Worm (Caenorhabditis elegans) whole organism, young adult: ENCODE results near the gene F11C7.6.
A peak's percentile ranks its signal among the peaks of the same experiment; 100 is the strongest.

Source experiments
- B0261.1 ChIP-seq: sonication (generic microtip); optimal IDR thresholded peaks from 2 replicates; lab custom pipeline; 2016; ENCODE audit warnings: mild to moderate bottlenecking, missing genetic modification characterization, moderate library complexity, missing compliant biosample characterization
- F57A8.1 ChIP-seq: fragments of 200-800 bp; sonication (Bioruptor generic); optimal IDR thresholded peaks from 2 replicates; lab custom pipeline; 2018; ENCODE audit warnings: mild to moderate bottlenecking, missing genetic modification characterization, moderate library complexity, missing compliant biosample characterization
- Y53F4B.3 ChIP-seq: fragments of 200-800 bp; sonication (Bioruptor generic); IDR thresholded peaks from 2 replicates; pipeline ENCODE4 v1.3.6; 2022; ENCODE audit warnings: missing genetic modification reagents, missing genetic modification characterization, missing compliant biosample characterization
- ZK185.1 ChIP-seq: sonication (generic microtip); optimal IDR thresholded peaks from 2 replicates; lab custom pipeline; 2016; ENCODE audit warnings: mild to moderate bottlenecking, missing genetic modification characterization, missing compliant biosample characterization; ENCODE audit not compliant: poor library complexity, severe bottlenecking
- aptf-2 ChIP-seq: fragments of 200-800 bp; sonication (Bioruptor generic); conservative IDR thresholded peaks from 2 replicates; pipeline ENCODE4 v1.3.6; 2022; ENCODE audit warnings: missing genetic modification reagents, missing genetic modification characterization, missing compliant biosample characterization
- aptf-3 ChIP-seq: fragments of 200-800 bp; sonication (Bioruptor generic); IDR thresholded peaks from 2 replicates; pipeline ENCODE4 v1.3.6; 2022; ENCODE audit warnings: missing genetic modification characterization, missing compliant biosample characterization
- attf-3 ChIP-seq: fragments of 200-800 bp; sonication (Bioruptor generic); conservative IDR thresholded peaks from 2 replicates; pipeline ENCODE4 v1.3.6; 2022; ENCODE audit warnings: missing genetic modification reagents, missing genetic modification characterization, missing compliant biosample characterization
- bed-2 ChIP-seq: fragments of 200-800 bp; sonication (Bioruptor generic); IDR thresholded peaks from 2 replicates; pipeline ENCODE4 v1.3.6; 2022; ENCODE audit warnings: missing genetic modification reagents, missing genetic modification characterization, missing compliant biosample characterization
- cebp-1 ChIP-seq, 2 experiments: fragments of 200-800 bp in 1 of 2; sonication (Bioruptor generic) in 1 of 2; sonication (generic microtip) in 1 of 2; IDR thresholded peaks in 1 of 2; optimal IDR thresholded peaks in 1 of 2; 2 replicates each; pipeline versions ENCODE4 v1.3.6 to Lab custom; 2017 to 2022; ENCODE audit warnings: missing compliant biosample characterization in 2 of 2, missing genetic modification characterization in 2 of 2, mild to moderate bottlenecking in 1 of 2, missing genetic modification reagents in 1 of 2, moderate library complexity in 1 of 2
- ceh-27 ChIP-seq: fragments of 200-800 bp; sonication (Bioruptor generic); optimal IDR thresholded peaks from 2 replicates; lab custom pipeline; 2018; ENCODE audit warnings: mild to moderate bottlenecking, missing genetic modification characterization, moderate library complexity, missing compliant biosample characterization
- ceh-40 ChIP-seq: fragments of 200-800 bp; sonication (Bioruptor generic); IDR thresholded peaks from 2 replicates; pipeline ENCODE4 v1.3.6; 2022; ENCODE audit warnings: missing genetic modification characterization, missing compliant biosample characterization
- ceh-91 ChIP-seq: fragments of 200-800 bp; sonication (Bioruptor generic); IDR thresholded peaks from 2 replicates; pipeline ENCODE4 v1.3.6; 2022; ENCODE audit warnings: missing genetic modification reagents, missing genetic modification characterization, missing compliant biosample characterization
- die-1 ChIP-seq: sonication (generic microtip); optimal IDR thresholded peaks from 2 replicates; lab custom pipeline; 2016; ENCODE audit warnings: missing genotype, mild to moderate bottlenecking, missing genetic modification characterization, missing compliant biosample characterization
- egrh-3 ChIP-seq: fragments of 200-800 bp; sonication (Bioruptor generic); IDR thresholded peaks from 2 replicates; pipeline ENCODE4 v1.3.6; 2022; ENCODE audit warnings: missing genetic modification reagents, missing genetic modification characterization, missing compliant biosample characterization
- him-1 ChIP-seq: sonication (generic microtip); optimal IDR thresholded peaks from 2 replicates; lab custom pipeline; 2016; ENCODE audit warnings: missing genotype, missing genetic modification reagents, missing genetic modification characterization, missing compliant biosample characterization
- let-607 ChIP-seq, 2 experiments: fragments of 200-800 bp in 1 of 2; sonication (Bioruptor generic) in 1 of 2; sonication (generic microtip) in 1 of 2; optimal IDR thresholded peaks; 2 replicates each; lab custom pipeline; 2016 to 2018; ENCODE audit warnings: mild to moderate bottlenecking in 2 of 2, missing compliant biosample characterization in 2 of 2, missing genetic modification characterization in 2 of 2, moderate library complexity in 2 of 2, missing genotype in 1 of 2
- mcd-1 ChIP-seq: fragments of 200-800 bp; sonication (Bioruptor generic); IDR thresholded peaks from 2 replicates; pipeline ENCODE4 v1.3.6; 2022; ENCODE audit warnings: missing genetic modification reagents, missing genetic modification characterization, missing compliant biosample characterization
- mel-28 ChIP-seq: sonication (generic microtip); optimal IDR thresholded peaks from 2 replicates; lab custom pipeline; 2016; ENCODE audit warnings: borderline replicate concordance, mild to moderate bottlenecking, missing genetic modification characterization, missing compliant biosample characterization
- nfyb-1 ChIP-seq: fragments of 200-800 bp; sonication (Bioruptor generic); IDR thresholded peaks from 2 replicates; pipeline ENCODE4 v1.3.6; 2022; ENCODE audit warnings: missing genetic modification reagents, missing genetic modification characterization, missing compliant biosample characterization
- nhr-179 ChIP-seq: sonication (generic microtip); optimal IDR thresholded peaks from 2 replicates; lab custom pipeline; 2016; ENCODE audit warnings: mild to moderate bottlenecking, missing genetic modification characterization, missing compliant biosample characterization
- nhr-27 ChIP-seq: fragments of 200-800 bp; sonication (Bioruptor generic); optimal IDR thresholded peaks from 2 replicates; lab custom pipeline; 2018; ENCODE audit warnings: mild to moderate bottlenecking, missing genetic modification characterization, moderate library complexity, missing compliant biosample characterization
- nhr-80 ChIP-seq: sonication (generic microtip); optimal IDR thresholded peaks from 2 replicates; lab custom pipeline; 2016; ENCODE audit warnings: missing genetic modification characterization, missing compliant biosample characterization
- rcor-1 ChIP-seq: fragments of 200-800 bp; sonication (Bioruptor generic); IDR thresholded peaks from 2 replicates; pipeline ENCODE4 v1.3.6; 2022; ENCODE audit warnings: missing genetic modification reagents, missing genetic modification characterization, missing compliant biosample characterization
- rpc-1 ChIP-seq, 2 experiments: fragments of 150-350 bp in 1 of 2; sonication (generic microtip) in 1 of 2; optimal IDR thresholded peaks; 2 replicates each; lab custom pipeline; 2014 to 2018; ENCODE audit warnings: missing biosample characterization in 1 of 2, missing genetic modification characterization in 1 of 2, missing genetic modification reagents in 1 of 2, missing genotype in 1 of 2
- sea-2 ChIP-seq: fragments of 200-800 bp; sonication (Bioruptor generic); IDR thresholded peaks from 2 replicates; pipeline ENCODE4 v1.3.6; 2022; ENCODE audit warnings: missing genetic modification characterization, missing compliant biosample characterization
- tbx-9 ChIP-seq: sonication (generic microtip); optimal IDR thresholded peaks from 2 replicates; lab custom pipeline; 2016; ENCODE audit warnings: borderline replicate concordance, missing genetic modification characterization, inconsistent platforms, missing compliant biosample characterization
- ztf-18 ChIP-seq: sonication (generic microtip); optimal IDR thresholded peaks from 2 replicates; lab custom pipeline; 2016; ENCODE audit warnings: missing genotype, mild to moderate bottlenecking, missing genetic modification characterization, missing compliant biosample characterization
- ztf-22 ChIP-seq: fragments of 200-800 bp; sonication (Bioruptor generic); optimal IDR thresholded peaks from 2 replicates; lab custom pipeline; 2018; ENCODE audit warnings: mild to moderate bottlenecking, missing genetic modification characterization, moderate library complexity, missing compliant biosample characterization
- ztf-28 ChIP-seq: fragments of 200-800 bp; sonication (Bioruptor generic); IDR thresholded peaks from 2 replicates; pipeline ENCODE4 v1.3.6; 2022; ENCODE audit warnings: missing genetic modification reagents, missing genetic modification characterization, missing compliant biosample characterization

The F11C7.6 gene

ce11 chrX:17373955-17374354 lies 27.4 kb upstream of the F11C7.6 start:
- no peak for TF ChIP-seq F57A8.1 (GFP tag; lab: Kevin White, UChicago)
- no peak for TF ChIP-seq aptf-2
- no peak for TF ChIP-seq tbx-9 (tag; lab: Kevin White, UChicago)
- no peak for TF ChIP-seq ceh-91 (GFP tag; lab: Robert Waterston, UW)
- TF ChIP-seq ceh-40, result no peak
- TF ChIP-seq die-1 (tag; lab: Kevin White, UChicago), result no peak

ce11 chrX:17374534-17374933 lies 26.8 kb upstream of the F11C7.6 start, which contains the start of gene F10D7.3:
TSS of gene F10D7.3 (minus strand) at chrX:17374634.
- TF ChIP-seq B0261.1 (tag; lab: Kevin White, UChicago) (no peak), ztf-18 (tag; lab: Kevin White, UChicago) (no peak), ztf-28 (GFP tag; lab: Robert Waterston, UW) (no peak), nhr-27 (tag; lab: Kevin White, UChicago) (no peak), bed-2 (GFP tag; lab: Robert Waterston, UW) (no peak), ztf-22 (GFP tag; lab: Kevin White, UChicago) (no peak), egrh-3 (GFP tag; lab: Robert Waterston, UW) (no peak), sea-2 (GFP tag; lab: Robert Waterston, UW) (no peak), let-607 (tag; optimal IDR thresholded peaks at IDR 0.05; lab: Kevin White, UChicago) (no peak), attf-3 (GFP tag; lab: Robert Waterston, UW) (no peak), mcd-1 (GFP tag; lab: Robert Waterston, UW) (no peak)

- no peak for TF ChIP-seq rpc-1 (optimal IDR thresholded peaks at IDR 0.05; lab: Kevin White, UChicago)
- no peak for TF ChIP-seq rpc-1 (tag; optimal IDR thresholded peaks at IDR 0.05; lab: Kevin White, UChicago)
- TF ChIP-seq nhr-80 (tag; lab: Kevin White, UChicago), result peak; percentile 21
- TF ChIP-seq nfyb-1 (GFP tag; lab: Robert Waterston, UW), result no peak
- no peak for TF ChIP-seq cebp-1 (GFP tag; IDR thresholded peaks at IDR 0.05; lab: Robert Waterston, UW)
- no peak for TF ChIP-seq cebp-1 (tag; optimal IDR thresholded peaks at IDR 0.05; lab: Kevin White, UChicago)
- TF ChIP-seq rcor-1 (GFP tag; lab: Robert Waterston, UW), result no peak
- TF ChIP-seq nhr-179 (tag; lab: Kevin White, UChicago), result no peak
- no peak for TF ChIP-seq ceh-27
Measured at ce11 chrX:17375877-17376276, 25.5 kb upstream of the F11C7.6 start.

DNA sequence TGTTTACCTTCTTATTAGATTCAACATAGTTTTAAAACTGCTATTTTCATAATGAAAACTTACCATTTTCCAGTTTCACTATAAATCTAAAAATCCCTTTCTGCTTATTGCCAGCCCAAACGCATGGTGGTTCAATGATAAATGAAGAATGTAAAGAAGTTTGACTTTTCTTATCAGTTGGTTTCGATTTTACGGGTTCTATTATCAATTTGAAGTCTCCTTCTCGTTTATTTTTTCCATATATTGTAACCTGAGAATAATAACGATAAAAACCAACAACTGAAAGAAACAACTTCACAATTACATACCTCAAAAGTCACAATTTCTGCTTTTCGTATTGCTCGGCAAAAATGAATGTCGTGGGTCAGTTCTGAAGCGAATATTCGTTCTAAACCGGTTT lies 22.4 kb upstream of the F11C7.6 start:
- no peak for TF ChIP-seq mel-28 (tag; lab: Kevin White, UChicago)
- peak; percentile 7 for TF ChIP-seq nhr-80 (tag; lab: Kevin White, UChicago)

- TF ChIP-seq mcd-1 (GFP tag; lab: Robert Waterston, UW) (no peak), sea-2 (GFP tag; lab: Robert Waterston, UW) (no peak), him-1 (tag; lab: Kevin White, UChicago) (no peak), aptf-3 (no peak), ZK185.1 (tag; lab: Kevin White, UChicago) (no peak), Y53F4B.3 (no peak)
Measured at ce11 chrX:17379675-17380074, 21.7 kb upstream of the F11C7.6 start, which contains the start of gene F10D7.10. TSS of gene F10D7.10 (minus strand) at chrX:17379775.
